Fruit fly (Drosophila melanogaster): ENCODE measurements around the gene Gagr.

dm6 chr3L:16369526-16369925 is 24.9 kb upstream of the Gagr start, which contains the start of gene CG18814:
- TF ChIP-seq CG11696 (GFP tag; IDR thresholded peaks at IDR 0.05): no peak
- no peak for TF ChIP-seq Dbx (GFP tag; IDR thresholded peaks at IDR 0.05)

All from whole organism, embryonic.